Worm (Caenorhabditis elegans) whole organism, mixed stage, embryonic: ENCODE measurements around the gene col-133.

Experiments
- bed-3 ChIP-seq: fragments of 200-800 bp; sonication (Bioruptor generic); optimal IDR thresholded peaks from 3 replicates; lab custom pipeline; 2018; ENCODE audit warnings: mild to moderate bottlenecking, missing genetic modification characterization, moderate library complexity, missing compliant biosample characterization
- blmp-1 ChIP-seq: fragments of 150-350 bp; optimal IDR thresholded peaks from 2 replicates; lab custom pipeline; 2014; ENCODE audit warnings: missing biosample characterization, missing genetic modification characterization
- ceh-39 ChIP-seq: fragments of 150-350 bp; optimal IDR thresholded peaks from 2 replicates; lab custom pipeline; 2014; ENCODE audit warnings: missing biosample characterization, missing genetic modification characterization
- ceh-83 ChIP-seq: fragments of 200-800 bp; sonication (Bioruptor generic); optimal IDR thresholded peaks from 2 replicates; lab custom pipeline; 2018; ENCODE audit warnings: mild to moderate bottlenecking, missing genetic modification characterization, missing compliant biosample characterization
- ces-1 ChIP-seq: fragments of 150-350 bp; optimal IDR thresholded peaks from 2 replicates; lab custom pipeline; 2014; ENCODE audit warnings: missing biosample characterization, missing genetic modification reagents, missing genetic modification characterization
- cnd-1 ChIP-seq: fragments of 200-800 bp; sonication (Bioruptor generic); optimal IDR thresholded peaks from 2 replicates; lab custom pipeline; 2018; ENCODE audit warnings: mild to moderate bottlenecking, missing genetic modification characterization, missing compliant biosample characterization
- drap-1 ChIP-seq: fragments of 200-800 bp; sonication (Bioruptor generic); optimal IDR thresholded peaks from 3 replicates; lab custom pipeline; 2018; ENCODE audit warnings: mild to moderate bottlenecking, missing genetic modification characterization, missing compliant biosample characterization
- elt-1 ChIP-seq: sonication (generic microtip); optimal IDR thresholded peaks from 2 replicates; lab custom pipeline; 2017; ENCODE audit warnings: missing genetic modification characterization, mild to moderate bottlenecking, missing compliant biosample characterization, antibody characterized with exemption, moderate library complexity, borderline replicate concordance; ENCODE audit not compliant: insufficient read depth
- elt-3 ChIP-seq: fragments of 150-350 bp; optimal IDR thresholded peaks from 2 replicates; lab custom pipeline; 2014; ENCODE audit warnings: missing biosample characterization, missing genetic modification characterization
- flh-1 ChIP-seq: fragments of 200-800 bp; sonication (Bioruptor generic); optimal IDR thresholded peaks from 2 replicates; lab custom pipeline; 2018; ENCODE audit warnings: mild to moderate bottlenecking, missing genetic modification characterization, moderate library complexity, missing compliant biosample characterization
- ham-2 ChIP-seq: fragments of 200-800 bp; sonication (Bioruptor generic); optimal IDR thresholded peaks from 2 replicates; lab custom pipeline; 2018; ENCODE audit warnings: mild to moderate bottlenecking, missing genetic modification characterization, missing compliant biosample characterization
- hlh-1 ChIP-seq: fragments of 150-350 bp; optimal IDR thresholded peaks from 2 replicates; lab custom pipeline; 2014; ENCODE audit warnings: missing biosample characterization, missing genetic modification reagents, missing genetic modification characterization
- lin-13 ChIP-seq: fragments of 150-350 bp; optimal IDR thresholded peaks from 2 replicates; lab custom pipeline; 2014; ENCODE audit warnings: missing biosample characterization, missing genetic modification characterization
- lin-32 ChIP-seq: fragments of 200-800 bp; sonication (Bioruptor generic); optimal IDR thresholded peaks from 2 replicates; lab custom pipeline; 2018; ENCODE audit warnings: mild to moderate bottlenecking, missing genetic modification characterization, missing compliant biosample characterization
- lsy-2 ChIP-seq: fragments of 150-350 bp; optimal IDR thresholded peaks from 2 replicates; lab custom pipeline; 2014; ENCODE audit warnings: missing biosample characterization, missing genetic modification characterization
- mab-5 ChIP-seq: fragments of 150-350 bp; optimal IDR thresholded peaks from 2 replicates; lab custom pipeline; 2014; ENCODE audit warnings: missing biosample characterization, missing genetic modification characterization
- mep-1 ChIP-seq: fragments of 150-350 bp; optimal IDR thresholded peaks from 2 replicates; lab custom pipeline; 2017; ENCODE audit warnings: missing biosample characterization, missing genetic modification reagents, missing genetic modification characterization, inconsistent platforms
- mls-2 ChIP-seq: sonication (generic microtip); optimal IDR thresholded peaks from 2 replicates; lab custom pipeline; 2016; ENCODE audit warnings: mild to moderate bottlenecking, missing genetic modification characterization, moderate library complexity, missing compliant biosample characterization
- nhr-12 ChIP-seq: fragments of 150-350 bp; optimal IDR thresholded peaks from 2 replicates; lab custom pipeline; 2014; ENCODE audit warnings: missing biosample characterization, missing genetic modification characterization
- nhr-2 ChIP-seq: fragments of 150-350 bp; optimal IDR thresholded peaks from 2 replicates; lab custom pipeline; 2014; ENCODE audit warnings: missing biosample characterization, missing genetic modification characterization
- nhr-237 ChIP-seq: fragments of 150-350 bp; optimal IDR thresholded peaks from 2 replicates; lab custom pipeline; 2014; ENCODE audit warnings: missing biosample characterization, missing genetic modification characterization
- nhr-28 ChIP-seq: fragments of 150-350 bp; optimal IDR thresholded peaks from 2 replicates; lab custom pipeline; 2014; ENCODE audit warnings: missing biosample characterization, missing genetic modification characterization
- nhr-76 ChIP-seq: sonication (generic microtip); optimal IDR thresholded peaks from 2 replicates; lab custom pipeline; 2017; ENCODE audit warnings: missing biosample characterization, missing genetic modification characterization
- pha-4 ChIP-seq: fragments of 150-350 bp; optimal IDR thresholded peaks from 2 replicates; lab custom pipeline; 2018; ENCODE audit warnings: missing biosample characterization, missing genetic modification reagents, missing genetic modification characterization
- sem-2 ChIP-seq: fragments of 200-800 bp; sonication (Bioruptor generic); optimal IDR thresholded peaks from 2 replicates; lab custom pipeline; 2018; ENCODE audit warnings: mild to moderate bottlenecking, missing genetic modification characterization, missing compliant biosample characterization
- snpc-4 ChIP-seq: fragments of 150-350 bp; optimal IDR thresholded peaks from 2 replicates; lab custom pipeline; 2014; ENCODE audit warnings: missing biosample characterization, missing genetic modification characterization
- tbx-8 ChIP-seq: fragments of 200-800 bp; sonication (Bioruptor generic); optimal IDR thresholded peaks from 2 replicates; lab custom pipeline; 2018; ENCODE audit warnings: mild to moderate bottlenecking, missing genetic modification characterization, moderate library complexity, missing compliant biosample characterization
- unc-39 ChIP-seq: fragments of 150-350 bp; optimal IDR thresholded peaks from 2 replicates; lab custom pipeline; 2014; ENCODE audit warnings: missing biosample characterization, missing genetic modification characterization
- zip-8 ChIP-seq: fragments of 150-350 bp; optimal IDR thresholded peaks from 2 replicates; lab custom pipeline; 2014; ENCODE audit warnings: missing biosample characterization, missing genetic modification characterization
- ztf-11 ChIP-seq: fragments of 150-350 bp; optimal IDR thresholded peaks from 2 replicates; lab custom pipeline; 2014; ENCODE audit warnings: missing biosample characterization, missing genetic modification characterization

The col-133 gene

DNA sequence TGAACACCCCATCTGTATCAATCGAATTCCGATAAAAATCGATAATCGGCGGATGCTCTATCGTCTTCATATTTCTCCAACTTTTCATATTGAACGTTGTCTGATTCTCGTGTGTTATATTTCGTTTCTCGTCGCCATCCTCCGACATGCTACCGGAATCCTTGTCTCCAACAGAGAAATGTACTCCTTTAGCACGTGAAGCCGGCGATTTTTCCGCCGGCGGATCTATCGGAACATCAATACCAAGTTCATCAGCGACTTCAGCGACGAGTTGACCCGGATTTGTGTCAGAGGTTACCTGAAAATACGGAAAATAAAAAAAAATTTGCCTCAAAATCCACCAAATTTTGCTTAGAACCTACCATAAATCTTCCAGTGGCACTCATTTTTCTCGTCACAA, 15.9 kb upstream of the col-133 start:
- TF ChIP-seq nhr-12: no peak

DNA sequence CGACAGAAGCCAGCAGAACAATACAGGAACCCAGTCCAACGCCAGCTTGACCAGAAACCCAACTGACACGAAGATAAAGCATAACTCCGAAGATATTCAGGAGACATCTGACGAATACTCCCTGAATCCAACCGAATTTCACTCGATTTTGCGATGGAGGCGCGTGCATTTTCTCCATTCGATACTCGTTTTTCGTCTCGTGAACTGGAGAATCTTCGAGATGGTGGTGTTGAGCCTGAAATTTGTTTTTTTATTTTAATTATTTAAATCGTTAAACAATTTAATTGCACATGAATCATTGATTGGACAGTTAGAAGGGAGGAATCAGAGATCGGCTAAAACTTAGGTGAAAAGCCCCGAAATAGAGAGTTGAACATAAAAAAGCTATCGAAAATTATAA, 15.2 kb upstream of the col-133 start:
- no peak for TF ChIP-seq drap-1 (GFP tag; lab: Kevin White, UChicago)
- TF ChIP-seq nhr-12: no peak
- no peak for TF ChIP-seq ceh-39 (tag; lab: Kevin White, UChicago)
- TF ChIP-seq bed-3 (GFP tag; lab: Kevin White, UChicago): no peak
- TF ChIP-seq blmp-1: no peak
- TF ChIP-seq ztf-11 (tag; lab: Kevin White, UChicago): no peak

DNA sequence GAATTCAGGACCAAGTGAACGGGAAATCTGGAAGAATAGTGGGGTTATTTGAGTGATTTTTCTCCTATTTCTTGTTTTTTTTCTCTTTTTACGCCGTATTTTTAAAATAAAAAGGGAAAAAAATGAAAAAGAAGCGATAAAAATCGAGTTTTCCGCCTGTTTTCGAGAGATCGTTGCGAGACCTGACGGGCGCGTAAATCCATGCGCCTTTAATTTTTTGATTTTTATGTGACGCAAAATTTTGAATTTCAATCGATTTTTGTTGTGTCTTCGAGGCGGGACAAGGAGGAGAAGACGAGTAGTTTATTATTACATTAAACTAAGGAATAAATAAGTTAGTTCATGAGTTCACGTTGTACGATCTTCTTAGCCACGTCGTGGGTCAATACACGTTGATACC, 14.5 kb upstream of the col-133 start:
- TF ChIP-seq nhr-28 (tag; lab: Kevin White, UChicago): no peak
- TF ChIP-seq ham-2 (GFP tag; lab: Kevin White, UChicago): no peak
- TF ChIP-seq nhr-12: no peak
- TF ChIP-seq nhr-76 (tag; lab: Kevin White, UChicago): no peak
- no peak for TF ChIP-seq zip-8 (tag; lab: Kevin White, UChicago)
- TF ChIP-seq hlh-1 (tag; lab: Kevin White, UChicago): no peak
- TF ChIP-seq ceh-83: no peak
- TF ChIP-seq drap-1 (GFP tag; lab: Kevin White, UChicago): no peak
- no peak for TF ChIP-seq pha-4
- no peak for TF ChIP-seq elt-1
- no peak for TF ChIP-seq mls-2 (tag; lab: Kevin White, UChicago)
- no peak for TF ChIP-seq nhr-2 (tag; lab: Kevin White, UChicago)

DNA sequence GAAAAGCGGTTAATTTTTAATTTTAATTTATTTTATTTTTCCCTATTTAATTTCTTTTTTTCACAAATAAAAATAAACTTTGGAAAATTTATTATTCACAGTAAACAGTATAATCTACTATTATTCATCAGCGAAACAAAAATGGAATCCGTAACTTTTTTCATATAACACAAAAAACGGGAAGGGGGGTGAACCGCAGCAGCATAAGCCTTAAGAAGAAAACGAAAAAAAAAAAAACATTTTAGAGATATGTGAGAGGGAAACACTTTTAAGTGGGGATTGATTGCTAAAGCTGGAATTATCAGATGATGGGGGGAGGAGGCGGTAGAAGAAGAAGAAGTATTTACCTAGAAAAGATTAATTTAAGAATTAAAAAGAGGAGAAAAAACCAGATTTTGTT, 8.5 kb upstream of the col-133 start:
- TF ChIP-seq mep-1 (tag; lab: Kevin White, UChicago) (no peak), mls-2 (tag; lab: Kevin White, UChicago) (no peak), zip-8 (tag; lab: Kevin White, UChicago) (no peak), mab-5 (tag; lab: Kevin White, UChicago) (no peak)
- TF ChIP-seq, all 35 proteins: peak for 0

DNA sequence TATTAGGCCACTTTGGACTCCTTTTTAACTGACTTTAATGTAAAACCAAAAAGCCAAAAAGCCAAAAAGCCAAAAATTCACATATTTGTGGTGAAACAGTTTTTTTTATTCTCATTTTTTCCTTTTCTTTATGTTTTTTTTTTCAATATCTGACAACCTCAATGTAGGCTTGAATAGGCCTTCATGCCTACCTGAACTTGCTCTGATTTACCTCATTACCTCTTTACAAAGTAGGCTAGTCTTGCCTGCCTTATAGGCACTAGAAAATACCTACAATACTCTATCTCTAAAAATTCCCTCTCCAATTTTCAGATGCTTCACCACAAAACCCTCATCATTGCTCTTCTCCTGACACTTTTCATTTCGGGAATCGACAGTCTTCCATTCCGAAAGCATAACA, 7.1 kb upstream of the col-133 start, which contains the start of gene ins-34:
TSS of gene ins-34 (plus strand) at position 301 of the 400 bp plus-strand sequence.
- no peak for TF ChIP-seq sem-2
- no peak for TF ChIP-seq tbx-8
- TF ChIP-seq ces-1 (GFP tag; lab: Kevin White, UChicago): no peak
- TF ChIP-seq pha-4: no peak
- TF ChIP-seq nhr-28 (tag; lab: Kevin White, UChicago): no peak
- no peak for TF ChIP-seq cnd-1
- TF ChIP-seq blmp-1: no peak

DNA sequence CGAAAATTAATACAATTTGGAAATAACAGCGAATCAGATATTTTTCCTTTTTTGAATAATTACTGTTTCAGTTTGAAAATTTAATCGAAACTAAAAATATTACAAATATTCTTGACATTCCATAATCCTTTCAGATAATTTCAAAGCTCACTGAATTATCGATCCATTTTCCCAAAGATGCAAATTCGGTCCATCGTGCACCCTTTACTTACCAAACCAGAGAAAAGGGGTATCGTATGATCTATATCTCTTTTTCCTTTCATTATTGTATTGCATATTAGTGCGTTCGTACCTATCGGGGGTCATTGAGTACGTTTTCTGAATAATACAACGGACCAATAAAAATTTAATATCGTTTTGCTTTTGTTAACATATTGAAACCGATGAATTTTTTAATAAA, 5.6 kb upstream of the col-133 start:
- TF ChIP-seq nhr-237 (tag; lab: Kevin White, UChicago) (no peak), blmp-1 (peak; percentile 34), sem-2 (no peak), ceh-83 (no peak), lsy-2 (no peak), snpc-4 (no peak), elt-3 (tag; lab: Kevin White, UChicago) (no peak), flh-1 (GFP tag; lab: Kevin White, UChicago) (no peak), ceh-39 (tag; lab: Kevin White, UChicago) (peak; percentile 90)

DNA sequence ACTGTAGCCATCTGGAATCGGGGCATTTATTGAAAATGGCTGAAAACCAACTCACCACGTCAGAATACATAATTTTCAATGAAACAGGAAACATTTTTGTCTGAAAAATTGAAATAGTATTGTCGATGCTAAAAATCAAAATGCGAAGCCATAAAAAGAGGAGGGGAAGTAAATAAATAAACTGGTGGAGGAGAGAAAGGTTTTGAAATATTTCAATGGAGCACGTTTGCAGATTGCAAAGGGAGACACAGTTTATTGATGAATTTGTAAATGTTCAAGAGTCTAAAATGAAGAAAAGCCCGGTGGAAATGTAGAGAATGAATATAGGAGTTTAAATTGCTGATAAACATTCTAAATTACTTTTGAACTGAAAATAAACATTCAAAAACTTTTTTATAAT, 3.9 kb upstream of the col-133 start, which contains the start of gene F52B11.5:
TSS of gene F52B11.5 (minus strand) at position 178 of the 400 bp plus-strand sequence.
- TF ChIP-seq ham-2 (GFP tag; lab: Kevin White, UChicago) (no peak), ceh-39 (tag; lab: Kevin White, UChicago) (no peak), cnd-1 (no peak), lin-32 (no peak), nhr-76 (tag; lab: Kevin White, UChicago) (no peak), unc-39 (tag; lab: Kevin White, UChicago) (no peak), sem-2 (no peak), lsy-2 (no peak), hlh-1 (tag; lab: Kevin White, UChicago) (no peak), nhr-2 (tag; lab: Kevin White, UChicago) (no peak), ztf-11 (tag; lab: Kevin White, UChicago) (no peak), lin-13 (no peak), mls-2 (tag; lab: Kevin White, UChicago) (no peak), elt-1 (no peak), mep-1 (tag; lab: Kevin White, UChicago) (no peak), nhr-237 (tag; lab: Kevin White, UChicago) (no peak), blmp-1 (no peak)
